Worm (Caenorhabditis elegans): ENCODE results near the gene C25F9.10.

The C25F9.10 gene

ce11 chrV:19455650-19456049, 50.1 kb downstream of the C25F9.10 start, which contains the start of the genes Y43F8B.13 and Y43F8B.14:
Y43F8B.13 (plus strand) TSS chrV:19455950.
Y43F8B.14 (minus strand) TSS chrV:19455971.
- no peak for TF ChIP-seq mab-5 (tag; optimal IDR thresholded peaks at IDR 0.05)
- no peak for TF ChIP-seq unc-39 (tag; optimal IDR thresholded peaks at IDR 0.05)
- no peak for TF ChIP-seq ztf-11 (tag; optimal IDR thresholded peaks at IDR 0.05)
- no peak for TF ChIP-seq drap-1 (GFP tag; optimal IDR thresholded peaks at IDR 0.05)
